Worm (Caenorhabditis elegans) whole organism, L1 larva: ENCODE measurements around the gene lact-8.

Experiments
- alr-1 ChIP-seq: fragments of 200-800 bp; sonication (Bioruptor generic); optimal IDR thresholded peaks from 2 replicates; lab custom pipeline; 2018; ENCODE audit warnings: borderline replicate concordance, mild to moderate bottlenecking, missing genetic modification characterization, missing compliant biosample characterization
- aly-2 ChIP-seq: fragments of 150-350 bp; optimal IDR thresholded peaks from 2 replicates; lab custom pipeline; 2014; ENCODE audit warnings: missing biosample characterization, missing genetic modification characterization
- ama-1 ChIP-seq: fragments of 150-350 bp; optimal IDR thresholded peaks from 2 replicates; lab custom pipeline; 2014
- blmp-1 ChIP-seq: fragments of 150-350 bp; optimal IDR thresholded peaks from 2 replicates; lab custom pipeline; 2014; ENCODE audit warnings: missing biosample characterization, missing genetic modification characterization
- ceh-63 ChIP-seq: fragments of 200-800 bp; sonication (Bioruptor generic); optimal IDR thresholded peaks from 2 replicates; lab custom pipeline; 2018; ENCODE audit warnings: mild to moderate bottlenecking, missing genetic modification characterization, missing compliant biosample characterization
- ceh-82 ChIP-seq, 3 experiments: fragments of 150-350 bp in 1 of 3; sonication (generic microtip) in 2 of 3; optimal IDR thresholded peaks; 2 replicates each; lab custom pipeline; 2014 to 2017; ENCODE audit warnings: missing biosample characterization in 3 of 3, missing genetic modification characterization in 3 of 3
- dpl-1 ChIP-seq, 3 experiments: fragments of 150-350 bp in 2 of 3; sonication (generic microtip) in 1 of 3; optimal IDR thresholded peaks; 2 replicates each; lab custom pipeline; 2014 to 2017; ENCODE audit warnings: missing biosample characterization in 3 of 3, missing genetic modification characterization in 3 of 3, missing genetic modification reagents in 3 of 3
- dsc-1 ChIP-seq: sonication (generic microtip); optimal IDR thresholded peaks from 2 replicates; lab custom pipeline; 2016; ENCODE audit warnings: mild to moderate bottlenecking, missing genetic modification characterization, missing compliant biosample characterization
- efl-1 ChIP-seq, 4 experiments: fragments of 150-350 bp; optimal IDR thresholded peaks in 3 of 4; peaks in 1 of 4; 1 replicate in 1 of 4; 2 replicates in 3 of 4; lab custom pipeline; 2014; ENCODE audit warnings: missing biosample characterization in 2 of 4, missing genetic modification characterization in 2 of 4, missing genetic modification reagents in 2 of 4
- egl-27 ChIP-seq, 2 experiments: fragments of 150-350 bp in 1 of 2; sonication (generic microtip); optimal IDR thresholded peaks; 3 replicates each; lab custom pipeline; 2017 to 2018; ENCODE audit warnings: missing biosample characterization in 2 of 2, missing genetic modification characterization in 2 of 2, missing genetic modification reagents in 2 of 2
- fkh-8 ChIP-seq: sonication (generic microtip); optimal IDR thresholded peaks from 2 replicates; lab custom pipeline; 2016; ENCODE audit warnings: mild to moderate bottlenecking, missing genetic modification characterization, missing compliant biosample characterization
- grh-1 ChIP-seq: fragments of 200-800 bp; sonication (Bioruptor generic); IDR thresholded peaks from 2 replicates; pipeline ENCODE4 v1.3.6; 2022; ENCODE audit warnings: missing genetic modification reagents, missing genetic modification characterization, missing compliant biosample characterization
- hlh-4 ChIP-seq: sonication (generic microtip); optimal IDR thresholded peaks from 2 replicates; lab custom pipeline; 2016; ENCODE audit warnings: mild to moderate bottlenecking, missing genetic modification characterization, missing compliant biosample characterization
- isw-1 ChIP-seq: fragments of 200-800 bp; sonication (Bioruptor generic); IDR thresholded peaks from 2 replicates; pipeline ENCODE4 v1.3.6; 2022; ENCODE audit warnings: missing genetic modification characterization, missing compliant biosample characterization
- lin-13 ChIP-seq: fragments of 150-350 bp; optimal IDR thresholded peaks from 2 replicates; lab custom pipeline; 2014; ENCODE audit warnings: missing biosample characterization, missing genetic modification reagents, missing genetic modification characterization
- lin-14 ChIP-seq: fragments of 200-800 bp; sonication (Bioruptor generic); optimal IDR thresholded peaks from 2 replicates; lab custom pipeline; 2018; ENCODE audit warnings: mild to moderate bottlenecking, missing genetic modification characterization, moderate library complexity, missing compliant biosample characterization
- lin-35 ChIP-seq, 2 experiments: fragments of 150-350 bp; optimal IDR thresholded peaks; 2 replicates each; lab custom pipeline; 2014; ENCODE audit warnings: missing biosample characterization in 2 of 2, missing genetic modification characterization in 2 of 2, missing genetic modification reagents in 2 of 2
- lir-3 ChIP-seq: sonication (generic microtip); optimal IDR thresholded peaks from 2 replicates; lab custom pipeline; 2016; ENCODE audit warnings: mild to moderate bottlenecking, missing genetic modification characterization, moderate library complexity, missing compliant biosample characterization; ENCODE audit not compliant: poor library complexity
- lsy-2 ChIP-seq, 2 experiments: fragments of 150-350 bp; optimal IDR thresholded peaks; 2 replicates each; lab custom pipeline; 2014; ENCODE audit warnings: missing biosample characterization in 2 of 2, missing genetic modification characterization in 2 of 2
- mdl-1 ChIP-seq, 2 experiments: fragments of 150-350 bp; optimal IDR thresholded peaks; 2 replicates each; lab custom pipeline; 2014 to 2017; ENCODE audit warnings: missing biosample characterization in 2 of 2, missing genetic modification characterization in 2 of 2, inconsistent platforms in 1 of 2
- mep-1 ChIP-seq: fragments of 150-350 bp; optimal IDR thresholded peaks from 2 replicates; lab custom pipeline; 2014; ENCODE audit warnings: missing biosample characterization, missing genetic modification characterization
- nhr-19 ChIP-seq: fragments of 200-800 bp; sonication (Bioruptor generic); conservative IDR thresholded peaks from 2 replicates; pipeline ENCODE4 v1.3.6; 2022; ENCODE audit warnings: missing genetic modification characterization, missing compliant biosample characterization
- nhr-20 ChIP-seq: sonication (generic microtip); optimal IDR thresholded peaks from 2 replicates; lab custom pipeline; 2016; ENCODE audit warnings: mild to moderate bottlenecking, missing genetic modification characterization, missing compliant biosample characterization
- nhr-71 ChIP-seq: sonication (generic microtip); optimal IDR thresholded peaks from 2 replicates; lab custom pipeline; 2016; ENCODE audit warnings: mild to moderate bottlenecking, missing genetic modification characterization, moderate library complexity, missing compliant biosample characterization
- nhr-76 ChIP-seq: sonication (generic microtip); optimal IDR thresholded peaks from 2 replicates; lab custom pipeline; 2017; ENCODE audit warnings: missing biosample characterization, missing genetic modification characterization
- nhr-85 ChIP-seq: sonication (generic microtip); peaks from one replicate; lab custom pipeline; 2016; ENCODE audit warnings: missing genetic modification characterization, inconsistent platforms, missing compliant biosample characterization
- rnt-1 ChIP-seq: sonication (generic microtip); optimal IDR thresholded peaks from 2 replicates; lab custom pipeline; 2016; ENCODE audit warnings: mild to moderate bottlenecking, missing genetic modification characterization, moderate library complexity, missing compliant biosample characterization
- skn-1 ChIP-seq: fragments of 150-350 bp; optimal IDR thresholded peaks from 2 replicates; lab custom pipeline; 2014; ENCODE audit warnings: missing biosample characterization, missing genetic modification characterization
- snpc-4 ChIP-seq: fragments of 150-350 bp; optimal IDR thresholded peaks from 2 replicates; lab custom pipeline; 2014; ENCODE audit warnings: missing biosample characterization, missing genetic modification characterization
- snu-23 ChIP-seq: sonication (generic microtip); optimal IDR thresholded peaks from 2 replicates; lab custom pipeline; 2016; ENCODE audit warnings: missing genetic modification characterization, missing compliant biosample characterization
- swsn-7 ChIP-seq: sonication (generic microtip); optimal IDR thresholded peaks from 2 replicates; lab custom pipeline; 2016; ENCODE audit warnings: missing genetic modification characterization, missing compliant biosample characterization
- unc-62 ChIP-seq: fragments of 150-350 bp; optimal IDR thresholded peaks from 2 replicates; lab custom pipeline; 2014; ENCODE audit warnings: missing biosample characterization, missing genetic modification reagents, missing genetic modification characterization
- unc-86 ChIP-seq: sonication (generic microtip); optimal IDR thresholded peaks from 2 replicates; lab custom pipeline; 2016; ENCODE audit warnings: missing genetic modification characterization, missing compliant biosample characterization
- zag-1 ChIP-seq: fragments of 150-350 bp; optimal IDR thresholded peaks from 2 replicates; lab custom pipeline; 2014; ENCODE audit warnings: missing biosample characterization, missing genetic modification characterization
- zip-4 ChIP-seq: fragments of 200-800 bp; sonication (Bioruptor generic); optimal IDR thresholded peaks from 2 replicates; lab custom pipeline; 2018; ENCODE audit warnings: mild to moderate bottlenecking, missing genetic modification characterization, moderate library complexity, missing compliant biosample characterization
- ztf-4 ChIP-seq: fragments of 150-350 bp; optimal IDR thresholded peaks from 2 replicates; lab custom pipeline; 2014; ENCODE audit warnings: missing biosample characterization, missing genetic modification characterization

Gene lact-8

ce11 chrV:11076028-11076402 is 17.4 kb downstream of the lact-8 start:
- TF ChIP-seq skn-1 (no peak), nhr-85 (tag; lab: Kevin White, UChicago) (peak; percentile 41), ztf-4 (peak; percentile 26)
- TF ChIP-seq, all 84 proteins: peak for 2

ce11 chrV:11075209-11076027 is 18.0 kb downstream of the lact-8 start:
- TF ChIP-seq egl-27 (tag; optimal IDR thresholded peaks at IDR 0.05; lab: Kevin White, UChicago) = no peak
- TF ChIP-seq snu-23 = peak; percentile 45
- TF ChIP-seq unc-86 (tag; lab: Kevin White, UChicago) = peak; percentile 14
- peak; percentile 22 for TF ChIP-seq rnt-1
- no peak for TF ChIP-seq nhr-20
- TF ChIP-seq ama-1 (lab: Kevin White, UChicago) = no peak
- TF ChIP-seq blmp-1 (tag; lab: Kevin White, UChicago) = peak; percentile 35
- peak in 1 of 3 experiments; percentile 42 for TF ChIP-seq ceh-82 (tag; optimal IDR thresholded peaks at IDR 0.05; lab: Kevin White, UChicago)
- no peak for TF ChIP-seq ceh-63
- peak; percentile 26 for TF ChIP-seq swsn-7 (tag; lab: Kevin White, UChicago)
- TF ChIP-seq efl-1 (optimal IDR thresholded peaks at IDR 0.05; lab: Kevin White, UChicago) = no peak
- peak in 1 of 2 experiments; percentile 67 for TF ChIP-seq efl-1 (GFP tag; optimal IDR thresholded peaks at IDR 0.05 in 1 of 2; lab: Kevin White, UChicago)
- peak in 1 of 2 experiments; percentile 51 for TF ChIP-seq mdl-1 (tag; optimal IDR thresholded peaks at IDR 0.05; lab: Kevin White, UChicago)
- peak; percentile 13 for TF ChIP-seq snpc-4 (tag; lab: Kevin White, UChicago)
- no peak for TF ChIP-seq nhr-76 (tag; lab: Kevin White, UChicago)
- peak; percentile 79 for TF ChIP-seq lin-14
- no peak for TF ChIP-seq alr-1 (tag; lab: Kevin White, UChicago)
- TF ChIP-seq dpl-1 (GFP tag; optimal IDR thresholded peaks at IDR 0.05; lab: Kevin White, UChicago) = peak in 2 of 3 experiments; percentile 5 to 31
- no peak for TF ChIP-seq zag-1
- TF ChIP-seq aly-2 (tag; lab: Kevin White, UChicago) = no peak
- peak; percentile 36; the same call in 1 of the 2 replicates for TF ChIP-seq grh-1 (GFP tag; lab: Robert Waterston, UW)
- TF ChIP-seq zip-4 = peak; percentile 19
- TF ChIP-seq lir-3 (tag; lab: Kevin White, UChicago) = no peak
- TF ChIP-seq nhr-71 (tag; lab: Kevin White, UChicago) = peak; percentile 3
- TF ChIP-seq fkh-8 (tag; lab: Kevin White, UChicago) = peak; percentile 2
- peak in 1 of 2 experiments; percentile 19 for TF ChIP-seq lin-35 (GFP tag; optimal IDR thresholded peaks at IDR 0.05; lab: Kevin White, UChicago)
- TF ChIP-seq lin-13 (GFP tag; lab: Kevin White, UChicago) = peak; percentile 1
- no peak for TF ChIP-seq isw-1 (GFP tag; lab: Robert Waterston, UW)
- TF ChIP-seq, all 84 proteins: peak for 17

DNA sequence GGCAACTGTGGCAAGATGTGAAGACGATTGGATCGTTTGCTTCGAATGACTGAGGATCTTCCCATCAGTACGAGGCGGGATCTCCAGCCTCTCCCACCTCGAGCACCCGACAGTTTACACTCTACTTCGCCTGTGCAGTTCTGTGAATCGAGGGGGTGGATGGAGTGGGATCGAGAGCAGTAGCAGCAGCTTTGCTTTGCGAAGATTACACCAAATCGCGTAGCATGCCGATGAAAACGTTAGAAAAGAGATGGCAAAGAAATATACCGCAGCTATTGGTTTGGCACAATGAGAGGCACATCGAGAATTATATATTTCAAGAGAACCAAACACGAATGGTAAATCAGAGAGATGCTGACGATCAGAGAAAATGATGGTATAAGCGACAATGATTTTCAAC is 19.0 kb downstream of the lact-8 start, which contains the start of gene act-3:
act-3 (minus strand) TSS at position 51 of the 400 bp plus-strand sequence.
- TF ChIP-seq mdl-1 (tag; optimal IDR thresholded peaks at IDR 0.05; lab: Kevin White, UChicago) (peak in 1 of 2 experiments; percentile 28), nhr-71 (tag; lab: Kevin White, UChicago) (peak; percentile 76), dsc-1 (tag; lab: Kevin White, UChicago) (peak; percentile 55), lin-35 (GFP tag; optimal IDR thresholded peaks at IDR 0.05; lab: Kevin White, UChicago) (peak in 1 of 2 experiments; percentile 1), lin-14 (peak; percentile 87), lir-3 (tag; lab: Kevin White, UChicago) (no peak), nhr-19 (peak; percentile 45), blmp-1 (tag; lab: Kevin White, UChicago) (no peak), nhr-85 (tag; lab: Kevin White, UChicago) (peak; percentile 36), unc-62 (no peak), mep-1 (tag; lab: Kevin White, UChicago) (peak; percentile 21), swsn-7 (tag; lab: Kevin White, UChicago) (peak; percentile 13), rnt-1 (peak; percentile 74), lsy-2 (tag; optimal IDR thresholded peaks at IDR 0.05; lab: Kevin White, UChicago) (peak in 1 of 2 experiments; percentile 12), ceh-82 (tag; optimal IDR thresholded peaks at IDR 0.05; lab: Kevin White, UChicago) (peak in 1 of 3 experiments; percentile 1), hlh-4 (tag; lab: Kevin White, UChicago) (no peak), nhr-20 (peak; percentile 35), snu-23 (peak; percentile 36)
